Fruit fly (Drosophila melanogaster): ENCODE data around the gene CG15279.
"Not testable (repeated sequence)": the region's sequence is repeated elsewhere in the genome, so short reads cannot be mapped to it uniquely, and the experiment has no call there.

Gene CG15279

dm6 chr2L:14851678-14852077 lies at the start of gene CG15279:
Gene CG15279 (minus strand): TSS chr2L:14851749.
- TF ChIP-seq Crg-1 (GFP tag; optimal IDR thresholded peaks at IDR 0.05), result no peak
- no peak for TF ChIP-seq Clk (GFP tag; optimal IDR thresholded peaks at IDR 0.05)
- no peak for TF ChIP-seq tj (GFP tag; optimal IDR thresholded peaks at IDR 0.05)
- no peak for TF ChIP-seq CG5204 (GFP tag; optimal IDR thresholded peaks at IDR 0.05)
- no peak for TF ChIP-seq CG7045 (GFP tag; optimal IDR thresholded peaks at IDR 0.05)
- no peak for TF ChIP-seq CG12768 (GFP tag; optimal IDR thresholded peaks at IDR 0.05)

- no peak for TF ChIP-seq CG5204 (GFP tag; optimal IDR thresholded peaks at IDR 0.05)
- no peak for TF ChIP-seq cnc (optimal IDR thresholded peaks at IDR 0.05)
- no peak for TF ChIP-seq cic (GFP tag; optimal IDR thresholded peaks at IDR 0.05)
- no peak for TF ChIP-seq tj (GFP tag; optimal IDR thresholded peaks at IDR 0.05)
- TF ChIP-seq CG12768 (GFP tag; optimal IDR thresholded peaks at IDR 0.05), result no peak
- TF ChIP-seq Crg-1 (GFP tag; optimal IDR thresholded peaks at IDR 0.05), result no peak
- TF ChIP-seq CG1620 (GFP tag; optimal IDR thresholded peaks at IDR 0.05), result no peak
- no peak for TF ChIP-seq CG7045 (GFP tag; optimal IDR thresholded peaks at IDR 0.05)
- no peak for TF ChIP-seq kay (GFP tag; ENCODE audit: borderline replicate concordance)
- TF ChIP-seq CG11617 (GFP tag; optimal IDR thresholded peaks at IDR 0.05), result no peak
- TF ChIP-seq CG33017 (tag; optimal IDR thresholded peaks at IDR 0.05), result no peak
- no peak for TF ChIP-seq toe (GFP tag; optimal IDR thresholded peaks at IDR 0.05)
- no peak for TF ChIP-seq Mnt (GFP tag; optimal IDR thresholded peaks at IDR 0.05)
- no peak for TF ChIP-seq bab1 (GFP tag; optimal IDR thresholded peaks at IDR 0.05)
- TF ChIP-seq pad (GFP tag; optimal IDR thresholded peaks at IDR 0.05), result no peak
- no peak for TF ChIP-seq Hr96 (GFP tag; optimal IDR thresholded peaks at IDR 0.05)
Measured at dm6 chr2L:14887530-14887929, 36.0 kb upstream of the CG15279 start.

dm6 chr2L:14883621-14884020 lies 32.1 kb upstream of the CG15279 start, which contains the start of gene ProtB:
Gene ProtB (minus strand): TSS chr2L:14883721.
- not testable (repeated sequence) for TF ChIP-seq CG5204 (GFP tag; optimal IDR thresholded peaks at IDR 0.05); CG7101 (tag; optimal IDR thresholded peaks at IDR 0.05); Clk (GFP tag; optimal IDR thresholded peaks at IDR 0.05)

- not testable (repeated sequence) for TF ChIP-seq toe, CG7045, bab1 (GFP tag; optimal IDR thresholded peaks at IDR 0.05)
Measured at dm6 chr2L:14881552-14881951, 30.0 kb upstream of the CG15279 start, which contains the start of gene ProtA. Gene ProtA (minus strand): TSS chr2L:14881652.

- TF ChIP-seq CG1620 (GFP tag; optimal IDR thresholded peaks at IDR 0.05) (no peak), pad (GFP tag; optimal IDR thresholded peaks at IDR 0.05) (no peak), tj (GFP tag; optimal IDR thresholded peaks at IDR 0.05) (no peak), kay (GFP tag; ENCODE audit: borderline replicate concordance) (no peak), toe (GFP tag; optimal IDR thresholded peaks at IDR 0.05) (no peak), Clk (GFP tag; optimal IDR thresholded peaks at IDR 0.05) (no peak), CG33017 (tag; optimal IDR thresholded peaks at IDR 0.05) (no peak), Crg-1 (GFP tag; optimal IDR thresholded peaks at IDR 0.05) (no peak), cic (GFP tag; optimal IDR thresholded peaks at IDR 0.05) (no peak), CG7045 (GFP tag; optimal IDR thresholded peaks at IDR 0.05) (no peak), cnc (optimal IDR thresholded peaks at IDR 0.05) (no peak), CG11617 (GFP tag; optimal IDR thresholded peaks at IDR 0.05) (no peak), CG14711 (tag; optimal IDR thresholded peaks at IDR 0.05) (no peak), CG7101 (tag; optimal IDR thresholded peaks at IDR 0.05) (no peak), CG5204 (GFP tag; optimal IDR thresholded peaks at IDR 0.05) (no peak), Hr96 (GFP tag; optimal IDR thresholded peaks at IDR 0.05) (no peak), CG12768 (GFP tag; optimal IDR thresholded peaks at IDR 0.05) (no peak), ovo (GFP tag; optimal IDR thresholded peaks at IDR 0.05) (no peak), bab1 (GFP tag; optimal IDR thresholded peaks at IDR 0.05) (no peak), Mnt (GFP tag; optimal IDR thresholded peaks at IDR 0.05) (no peak)
Measured at dm6 chr2L:14876233-14876632, 24.7 kb upstream of the CG15279 start, which contains the start of gene CG15278. Gene CG15278 (minus strand): TSS chr2L:14876333.

- TF ChIP-seq ovo (GFP tag; optimal IDR thresholded peaks at IDR 0.05), result no peak
- no peak for TF ChIP-seq CG5204 (GFP tag; optimal IDR thresholded peaks at IDR 0.05)
- no peak for TF ChIP-seq CG11617 (GFP tag; optimal IDR thresholded peaks at IDR 0.05)
- TF ChIP-seq CG12768 (GFP tag; optimal IDR thresholded peaks at IDR 0.05), result no peak
- TF ChIP-seq CG7101 (tag; optimal IDR thresholded peaks at IDR 0.05), result no peak
- no peak for TF ChIP-seq toe (GFP tag; optimal IDR thresholded peaks at IDR 0.05)
- TF ChIP-seq Crg-1 (GFP tag; optimal IDR thresholded peaks at IDR 0.05), result no peak
- no peak for TF ChIP-seq CG14711 (tag; optimal IDR thresholded peaks at IDR 0.05)
- no peak for TF ChIP-seq pad (GFP tag; optimal IDR thresholded peaks at IDR 0.05)
- TF ChIP-seq CG7045 (GFP tag; optimal IDR thresholded peaks at IDR 0.05), result no peak
- TF ChIP-seq Hr96 (GFP tag; optimal IDR thresholded peaks at IDR 0.05), result no peak
- TF ChIP-seq CG1620 (GFP tag; optimal IDR thresholded peaks at IDR 0.05), result no peak
Measured at dm6 chr2L:14871922-14872321, 20.4 kb upstream of the CG15279 start, which contains the start of gene CG4480. Gene CG4480 (minus strand): TSS chr2L:14872022.

- TF ChIP-seq cic (GFP tag; optimal IDR thresholded peaks at IDR 0.05) (no peak), cnc (optimal IDR thresholded peaks at IDR 0.05) (no peak), CG11617 (GFP tag; optimal IDR thresholded peaks at IDR 0.05) (no peak), Mnt (GFP tag; optimal IDR thresholded peaks at IDR 0.05) (no peak), ovo (GFP tag; optimal IDR thresholded peaks at IDR 0.05) (no peak), CG12768 (GFP tag; optimal IDR thresholded peaks at IDR 0.05) (no peak), Crg-1 (GFP tag; optimal IDR thresholded peaks at IDR 0.05) (no peak), tj (GFP tag; optimal IDR thresholded peaks at IDR 0.05) (no peak), toe (GFP tag; optimal IDR thresholded peaks at IDR 0.05) (no peak)
Measured at dm6 chr2L:14842058-14842457, 9.5 kb downstream of the CG15279 start, which contains the start of gene CG42682. Gene CG42682 (plus strand): TSS chr2L:14842358.
